Worm (Caenorhabditis elegans) whole organism, mixed stage, embryonic: Measurements from ENCODE around the gene C05B5.8.

ENCODE experiments used
- M03D4.4 ChIP-seq: sonication (generic microtip); optimal IDR thresholded peaks from 2 replicates; lab custom pipeline; 2017; ENCODE audit warnings: mild to moderate bottlenecking, missing genetic modification characterization, missing compliant biosample characterization
- bed-3 ChIP-seq: fragments of 200-800 bp; sonication (Bioruptor generic); optimal IDR thresholded peaks from 3 replicates; lab custom pipeline; 2018; ENCODE audit warnings: mild to moderate bottlenecking, missing genetic modification characterization, moderate library complexity, missing compliant biosample characterization
- blmp-1 ChIP-seq: fragments of 150-350 bp; optimal IDR thresholded peaks from 2 replicates; lab custom pipeline; 2014; ENCODE audit warnings: missing biosample characterization, missing genetic modification characterization
- ceh-39 ChIP-seq: fragments of 150-350 bp; optimal IDR thresholded peaks from 2 replicates; lab custom pipeline; 2014; ENCODE audit warnings: missing biosample characterization, missing genetic modification characterization
- ceh-43 ChIP-seq: fragments of 200-800 bp; sonication (Bioruptor generic); optimal IDR thresholded peaks from 2 replicates; lab custom pipeline; 2018; ENCODE audit warnings: mild to moderate bottlenecking, missing genetic modification characterization, moderate library complexity, missing compliant biosample characterization
- ceh-83 ChIP-seq: fragments of 200-800 bp; sonication (Bioruptor generic); optimal IDR thresholded peaks from 2 replicates; lab custom pipeline; 2018; ENCODE audit warnings: mild to moderate bottlenecking, missing genetic modification characterization, missing compliant biosample characterization
- ces-1 ChIP-seq: fragments of 150-350 bp; optimal IDR thresholded peaks from 2 replicates; lab custom pipeline; 2014; ENCODE audit warnings: missing biosample characterization, missing genetic modification reagents, missing genetic modification characterization
- cnd-1 ChIP-seq: fragments of 200-800 bp; sonication (Bioruptor generic); optimal IDR thresholded peaks from 2 replicates; lab custom pipeline; 2018; ENCODE audit warnings: mild to moderate bottlenecking, missing genetic modification characterization, missing compliant biosample characterization
- elt-1 ChIP-seq: sonication (generic microtip); optimal IDR thresholded peaks from 2 replicates; lab custom pipeline; 2017; ENCODE audit warnings: missing genetic modification characterization, mild to moderate bottlenecking, missing compliant biosample characterization, antibody characterized with exemption, moderate library complexity, borderline replicate concordance; ENCODE audit not compliant: insufficient read depth
- elt-3 ChIP-seq: fragments of 150-350 bp; optimal IDR thresholded peaks from 2 replicates; lab custom pipeline; 2014; ENCODE audit warnings: missing biosample characterization, missing genetic modification characterization
- flh-1 ChIP-seq: fragments of 200-800 bp; sonication (Bioruptor generic); optimal IDR thresholded peaks from 2 replicates; lab custom pipeline; 2018; ENCODE audit warnings: mild to moderate bottlenecking, missing genetic modification characterization, moderate library complexity, missing compliant biosample characterization
- ham-2 ChIP-seq: fragments of 200-800 bp; sonication (Bioruptor generic); optimal IDR thresholded peaks from 2 replicates; lab custom pipeline; 2018; ENCODE audit warnings: mild to moderate bottlenecking, missing genetic modification characterization, missing compliant biosample characterization
- lin-13 ChIP-seq: fragments of 150-350 bp; optimal IDR thresholded peaks from 2 replicates; lab custom pipeline; 2014; ENCODE audit warnings: missing biosample characterization, missing genetic modification characterization
- lin-32 ChIP-seq: fragments of 200-800 bp; sonication (Bioruptor generic); optimal IDR thresholded peaks from 2 replicates; lab custom pipeline; 2018; ENCODE audit warnings: mild to moderate bottlenecking, missing genetic modification characterization, missing compliant biosample characterization
- mab-5 ChIP-seq: fragments of 150-350 bp; optimal IDR thresholded peaks from 2 replicates; lab custom pipeline; 2014; ENCODE audit warnings: missing biosample characterization, missing genetic modification characterization
- mep-1 ChIP-seq: fragments of 150-350 bp; optimal IDR thresholded peaks from 2 replicates; lab custom pipeline; 2017; ENCODE audit warnings: missing biosample characterization, missing genetic modification reagents, missing genetic modification characterization, inconsistent platforms
- mls-2 ChIP-seq: sonication (generic microtip); optimal IDR thresholded peaks from 2 replicates; lab custom pipeline; 2016; ENCODE audit warnings: mild to moderate bottlenecking, missing genetic modification characterization, moderate library complexity, missing compliant biosample characterization
- nhr-12 ChIP-seq: fragments of 150-350 bp; optimal IDR thresholded peaks from 2 replicates; lab custom pipeline; 2014; ENCODE audit warnings: missing biosample characterization, missing genetic modification characterization
- nhr-2 ChIP-seq: fragments of 150-350 bp; optimal IDR thresholded peaks from 2 replicates; lab custom pipeline; 2014; ENCODE audit warnings: missing biosample characterization, missing genetic modification characterization
- nhr-237 ChIP-seq: fragments of 150-350 bp; optimal IDR thresholded peaks from 2 replicates; lab custom pipeline; 2014; ENCODE audit warnings: missing biosample characterization, missing genetic modification characterization
- nhr-28 ChIP-seq: fragments of 150-350 bp; optimal IDR thresholded peaks from 2 replicates; lab custom pipeline; 2014; ENCODE audit warnings: missing biosample characterization, missing genetic modification characterization
- pha-4 ChIP-seq: fragments of 150-350 bp; optimal IDR thresholded peaks from 2 replicates; lab custom pipeline; 2018; ENCODE audit warnings: missing biosample characterization, missing genetic modification reagents, missing genetic modification characterization
- snpc-4 ChIP-seq: fragments of 150-350 bp; optimal IDR thresholded peaks from 2 replicates; lab custom pipeline; 2014; ENCODE audit warnings: missing biosample characterization, missing genetic modification characterization
- tbx-8 ChIP-seq: fragments of 200-800 bp; sonication (Bioruptor generic); optimal IDR thresholded peaks from 2 replicates; lab custom pipeline; 2018; ENCODE audit warnings: mild to moderate bottlenecking, missing genetic modification characterization, moderate library complexity, missing compliant biosample characterization
- unc-120 ChIP-seq: sonication (generic microtip); optimal IDR thresholded peaks from 2 replicates; lab custom pipeline; 2017; ENCODE audit warnings: missing genetic modification characterization, missing compliant biosample characterization; ENCODE audit not compliant: poor library complexity, severe bottlenecking
- unc-39 ChIP-seq: fragments of 150-350 bp; optimal IDR thresholded peaks from 2 replicates; lab custom pipeline; 2014; ENCODE audit warnings: missing biosample characterization, missing genetic modification characterization
- unc-62 ChIP-seq: fragments of 150-350 bp; optimal IDR thresholded peaks from 2 replicates; lab custom pipeline; 2014; ENCODE audit warnings: missing biosample characterization, missing genetic modification reagents, missing genetic modification characterization
- zip-8 ChIP-seq: fragments of 150-350 bp; optimal IDR thresholded peaks from 2 replicates; lab custom pipeline; 2014; ENCODE audit warnings: missing biosample characterization, missing genetic modification characterization

C05B5.8 gene

ce11 chrIII:9984604-9985003 lies 22.0 kb downstream of the C05B5.8 start:
- TF ChIP-seq snpc-4 (no peak), pha-4 (tag; lab: Kevin White, UChicago) (no peak), nhr-2 (tag; lab: Kevin White, UChicago) (no peak), ceh-83 (GFP tag; lab: Kevin White, UChicago) (no peak), elt-3 (tag; lab: Kevin White, UChicago) (no peak)

ce11 chrIII:9982119-9982642 lies 24.4 kb downstream of the C05B5.8 start:
- TF ChIP-seq zip-8 (tag; lab: Kevin White, UChicago): no peak
- no peak for TF ChIP-seq unc-39 (tag; lab: Kevin White, UChicago)
- TF ChIP-seq unc-62: peak; percentile 55
- no peak for TF ChIP-seq nhr-2 (tag; lab: Kevin White, UChicago)
- TF ChIP-seq tbx-8 (GFP tag; lab: Kevin White, UChicago): no peak
- TF ChIP-seq cnd-1 (tag; lab: Kevin White, UChicago): no peak
- TF ChIP-seq lin-13 (tag; lab: Kevin White, UChicago): no peak
- TF ChIP-seq flh-1 (GFP tag; lab: Kevin White, UChicago): no peak
- TF ChIP-seq lin-32 (GFP tag; lab: Kevin White, UChicago): no peak
- no peak for TF ChIP-seq ceh-43 (GFP tag; lab: Kevin White, UChicago)
- TF ChIP-seq ceh-83 (GFP tag; lab: Kevin White, UChicago): no peak
- no peak for TF ChIP-seq mab-5 (tag; lab: Kevin White, UChicago)
- TF ChIP-seq ceh-39 (tag; lab: Kevin White, UChicago): no peak
- no peak for TF ChIP-seq mls-2 (tag; lab: Kevin White, UChicago)
- peak; percentile 64 for TF ChIP-seq ces-1

ce11 chrIII:9973765-9974164 lies 32.8 kb downstream of the C05B5.8 start, which contains the start of gene R10E12.2:
TSS of gene R10E12.2 (minus strand) at chrIII:9973865.
- no peak for TF ChIP-seq elt-1 (tag; lab: Kevin White, UChicago)
- TF ChIP-seq unc-120 (tag; lab: Kevin White, UChicago): no peak
- TF ChIP-seq zip-8 (tag; lab: Kevin White, UChicago): no peak
- TF ChIP-seq ceh-83 (GFP tag; lab: Kevin White, UChicago): no peak
- TF ChIP-seq unc-62: no peak
- no peak for TF ChIP-seq nhr-2 (tag; lab: Kevin White, UChicago)
- TF ChIP-seq ceh-43 (GFP tag; lab: Kevin White, UChicago): no peak
- TF ChIP-seq ham-2 (GFP tag; lab: Kevin White, UChicago): no peak

- peak; percentile 66 for TF ChIP-seq ces-1
- no peak for TF ChIP-seq nhr-12 (tag; lab: Kevin White, UChicago)
These were observed 34.3 kb downstream of the C05B5.8 start for ce11 chrIII:9972192-9972811.

- TF ChIP-seq nhr-2 (tag; lab: Kevin White, UChicago) (peak; percentile 77), ceh-83 (GFP tag; lab: Kevin White, UChicago) (no peak)
These were observed 37.2 kb downstream of the C05B5.8 start for ce11 chrIII:9969371-9969770.

ce11 chrIII:9965444-9965843 lies 41.1 kb downstream of the C05B5.8 start:
- TF ChIP-seq unc-62 (peak; percentile 65), zip-8 (tag; lab: Kevin White, UChicago) (peak; percentile 99), flh-1 (GFP tag; lab: Kevin White, UChicago) (no peak), tbx-8 (GFP tag; lab: Kevin White, UChicago) (no peak), blmp-1 (tag; lab: Kevin White, UChicago) (no peak), ces-1 (no peak), mls-2 (tag; lab: Kevin White, UChicago) (peak; percentile 12), M03D4.4 (tag; lab: Kevin White, UChicago) (no peak), elt-3 (tag; lab: Kevin White, UChicago) (no peak), cnd-1 (tag; lab: Kevin White, UChicago) (peak; percentile 13), ceh-39 (tag; lab: Kevin White, UChicago) (no peak), pha-4 (tag; lab: Kevin White, UChicago) (no peak), lin-13 (tag; lab: Kevin White, UChicago) (no peak), nhr-2 (tag; lab: Kevin White, UChicago) (peak; percentile 92), ham-2 (GFP tag; lab: Kevin White, UChicago) (no peak), bed-3 (no peak), ceh-43 (GFP tag; lab: Kevin White, UChicago) (peak; percentile 32), mep-1 (tag; lab: Kevin White, UChicago) (no peak), nhr-28 (no peak), nhr-12 (tag; lab: Kevin White, UChicago) (no peak), lin-32 (GFP tag; lab: Kevin White, UChicago) (no peak), nhr-237 (tag; lab: Kevin White, UChicago) (peak; percentile 8), unc-120 (tag; lab: Kevin White, UChicago) (no peak)
